Worm (Caenorhabditis elegans): Measurements from ENCODE around the gene R03D7.8.

Gene R03D7.8

DNA sequence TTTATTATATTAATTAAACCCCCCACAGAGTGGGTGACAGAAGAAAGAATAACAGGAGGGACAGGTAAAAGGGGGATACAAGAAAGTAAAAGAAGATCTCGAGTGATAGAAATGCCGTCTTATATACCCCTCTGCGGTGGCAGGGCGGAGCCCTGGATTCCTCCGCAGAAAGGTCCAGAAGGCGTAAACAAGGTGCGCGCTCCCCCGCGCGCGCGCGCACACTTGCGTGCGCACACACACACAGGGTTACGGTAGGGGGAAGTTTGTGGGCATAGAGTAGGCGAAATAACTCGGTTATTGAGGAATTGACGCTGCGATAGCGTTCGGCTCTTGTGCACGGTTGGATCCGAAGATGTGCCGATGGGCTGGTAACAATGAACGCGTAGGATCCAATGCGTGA, 24.0 kb downstream of the R03D7.8 start:
- 0 out of 2 replicates have a peak, but pooled peaks have one; percentile 6 for TF ChIP-seq Y48G9A.11 (GFP tag; IDR thresholded peaks at IDR 0.05)
- peak; percentile 96 for TF ChIP-seq set-16 (GFP tag; IDR thresholded peaks at IDR 0.05)
- peak; percentile 62; the same call in 1 of the 2 replicates for TF ChIP-seq egl-43 (GFP tag; IDR thresholded peaks at IDR 0.05)

- no peak for TF ChIP-seq arid-1 (GFP tag; conservative IDR thresholded peaks at IDR 0.05)
- no peak for TF ChIP-seq spr-3 (GFP tag; optimal IDR thresholded peaks at IDR 0.05)
- TF ChIP-seq mdt-29 (GFP tag; IDR thresholded peaks at IDR 0.05), result no peak
- TF ChIP-seq hlh-30 (tag; optimal IDR thresholded peaks at IDR 0.05; ENCODE audit: insufficient read depth), result no peak
- TF ChIP-seq dpl-1 (GFP tag; optimal IDR thresholded peaks at IDR 0.05), result no peak
- TF ChIP-seq fkh-10 (GFP tag; optimal IDR thresholded peaks at IDR 0.05), result no peak
- no peak for TF ChIP-seq T20F7.1 (GFP tag; optimal IDR thresholded peaks at IDR 0.05)
- TF ChIP-seq nhr-102 (tag; optimal IDR thresholded peaks at IDR 0.05), result no peak
- no peak for TF ChIP-seq Y5F2A.4 (GFP tag; optimal IDR thresholded peaks at IDR 0.05)
- no peak for TF ChIP-seq nhr-76 (tag; optimal IDR thresholded peaks at IDR 0.05)
- TF ChIP-seq hlh-11 (tag; optimal IDR thresholded peaks at IDR 0.05), result no peak
- no peak for TF ChIP-seq lin-29 (GFP tag; IDR thresholded peaks at IDR 0.05)
- no peak for TF ChIP-seq gei-8 (GFP tag; optimal IDR thresholded peaks at IDR 0.05)
- TF ChIP-seq snpc-4 (tag; optimal IDR thresholded peaks at IDR 0.05), result no peak
- no peak for TF ChIP-seq hif-1 (tag; optimal IDR thresholded peaks at IDR 0.05)
Observed at ce11 chrII:10932305-10932704, 24.4 kb downstream of the R03D7.8 start.

ce11 chrII:10930678-10931650, 25.7 kb downstream of the R03D7.8 start:
- TF ChIP-seq saeg-2 (GFP tag; IDR thresholded peaks at IDR 0.05) (no peak), lin-1 (GFP tag; IDR thresholded peaks at IDR 0.05) (no peak), lin-38 (GFP tag; IDR thresholded peaks at IDR 0.05) (peak; percentile 33; the same call in 1 of the 2 replicates), dmd-6 (GFP tag; IDR thresholded peaks at IDR 0.05) (peak; percentile 13; the same call in 1 of the 2 replicates), lim-7 (GFP tag; IDR thresholded peaks at IDR 0.05) (no peak), dve-1 (tag; optimal IDR thresholded peaks at IDR 0.05; ENCODE audit: insufficient read depth) (no peak), nhr-41 (GFP tag; IDR thresholded peaks at IDR 0.05) (no peak), ceh-20 (GFP tag; IDR thresholded peaks at IDR 0.05) (0 out of 2 replicates have a peak, but pooled peaks have one; percentile 7), ama-1 (optimal IDR thresholded peaks at IDR 0.05) (peak; percentile 62), R02D3.7 (tag; optimal IDR thresholded peaks at IDR 0.05) (no peak), ceh-62 (tag; optimal IDR thresholded peaks at IDR 0.05) (no peak), aha-1 (tag) (peak; percentile 95), sdz-12 (GFP tag; optimal IDR thresholded peaks at IDR 0.05) (no peak), hif-1 (tag; optimal IDR thresholded peaks at IDR 0.05) (peak in 1 of 2 experiments; percentile 22), nhr-111 (GFP tag; optimal IDR thresholded peaks at IDR 0.05) (peak; percentile 5), arid-1 (GFP tag; conservative IDR thresholded peaks at IDR 0.05) (no peak), dmd-8 (GFP tag; IDR thresholded peaks at IDR 0.05) (no peak), Y105C5A.15 (GFP tag; IDR thresholded peaks at IDR 0.05) (no peak), php-3 (GFP tag; IDR thresholded peaks at IDR 0.05) (peak; percentile 35; the same call in 1 of the 2 replicates), ceh-32 (tag; optimal IDR thresholded peaks at IDR 0.05; ENCODE audit: poor library complexity) (no peak), nhr-6 (tag; optimal IDR thresholded peaks at IDR 0.05) (no peak), F44E2.7 (GFP tag; IDR thresholded peaks at IDR 0.05) (0 out of 2 replicates have a peak, but pooled peaks have one; percentile 62)

Data from whole organism, L4 larva.